Worm (Caenorhabditis elegans) whole organism, L1 larva: ENCODE measurements around the gene ekl-6.

ENCODE experiments used
- F16B12.6 ChIP-seq: fragments of 150-350 bp; optimal IDR thresholded peaks from 2 replicates; lab custom pipeline; 2014; ENCODE audit warnings: missing biosample characterization, missing genetic modification characterization
- ama-1 ChIP-seq: fragments of 150-350 bp; optimal IDR thresholded peaks from 2 replicates; lab custom pipeline; 2014
- ceh-82 ChIP-seq, 3 experiments: fragments of 150-350 bp in 1 of 3; sonication (generic microtip) in 2 of 3; optimal IDR thresholded peaks; 2 replicates each; lab custom pipeline; 2014 to 2017; ENCODE audit warnings: missing biosample characterization in 3 of 3, missing genetic modification characterization in 3 of 3
- dpl-1 ChIP-seq, 3 experiments: fragments of 150-350 bp in 2 of 3; sonication (generic microtip) in 1 of 3; optimal IDR thresholded peaks; 2 replicates each; lab custom pipeline; 2014 to 2017; ENCODE audit warnings: missing biosample characterization in 3 of 3, missing genetic modification characterization in 3 of 3, missing genetic modification reagents in 3 of 3
- efl-1 ChIP-seq, 4 experiments: fragments of 150-350 bp; optimal IDR thresholded peaks in 3 of 4; peaks in 1 of 4; 1 replicate in 1 of 4; 2 replicates in 3 of 4; lab custom pipeline; 2014; ENCODE audit warnings: missing biosample characterization in 2 of 4, missing genetic modification characterization in 2 of 4, missing genetic modification reagents in 2 of 4
- elt-3 ChIP-seq, 6 experiments: fragments of 150-350 bp in 1 of 6; sonication (generic microtip); optimal IDR thresholded peaks; 2 replicates each; lab custom pipeline; 2017 to 2018; ENCODE audit warnings: missing biosample characterization in 6 of 6, missing genetic modification characterization in 6 of 6, inconsistent platforms in 1 of 6
- fos-1 ChIP-seq: fragments of 150-350 bp; optimal IDR thresholded peaks from 2 replicates; lab custom pipeline; 2014; ENCODE audit warnings: missing biosample characterization, missing genetic modification characterization
- isw-1 ChIP-seq: fragments of 200-800 bp; sonication (Bioruptor generic); IDR thresholded peaks from 2 replicates; pipeline ENCODE4 v1.3.6; 2022; ENCODE audit warnings: missing genetic modification characterization, missing compliant biosample characterization
- lin-15B ChIP-seq: fragments of 150-350 bp; sonication (generic microtip); optimal IDR thresholded peaks from 3 replicates; lab custom pipeline; 2014; ENCODE audit warnings: missing biosample characterization, missing genetic modification characterization
- lin-35 ChIP-seq, 2 experiments: fragments of 150-350 bp; optimal IDR thresholded peaks; 2 replicates each; lab custom pipeline; 2014; ENCODE audit warnings: missing biosample characterization in 2 of 2, missing genetic modification characterization in 2 of 2, missing genetic modification reagents in 2 of 2
- lsy-2 ChIP-seq, 2 experiments: fragments of 150-350 bp; optimal IDR thresholded peaks; 2 replicates each; lab custom pipeline; 2014; ENCODE audit warnings: missing biosample characterization in 2 of 2, missing genetic modification characterization in 2 of 2
- mep-1 ChIP-seq: fragments of 150-350 bp; optimal IDR thresholded peaks from 2 replicates; lab custom pipeline; 2014; ENCODE audit warnings: missing biosample characterization, missing genetic modification characterization
- nhr-19 ChIP-seq: fragments of 200-800 bp; sonication (Bioruptor generic); conservative IDR thresholded peaks from 2 replicates; pipeline ENCODE4 v1.3.6; 2022; ENCODE audit warnings: missing genetic modification characterization, missing compliant biosample characterization
- nhr-237 ChIP-seq: fragments of 150-350 bp; optimal IDR thresholded peaks from 2 replicates; lab custom pipeline; 2014; ENCODE audit warnings: missing biosample characterization, missing genetic modification characterization
- nhr-47 ChIP-seq: sonication (generic microtip); optimal IDR thresholded peaks from 2 replicates; lab custom pipeline; 2016; ENCODE audit warnings: mild to moderate bottlenecking, missing genetic modification characterization, moderate library complexity, missing compliant biosample characterization
- nhr-71 ChIP-seq: sonication (generic microtip); optimal IDR thresholded peaks from 2 replicates; lab custom pipeline; 2016; ENCODE audit warnings: mild to moderate bottlenecking, missing genetic modification characterization, moderate library complexity, missing compliant biosample characterization
- nhr-85 ChIP-seq: sonication (generic microtip); peaks from one replicate; lab custom pipeline; 2016; ENCODE audit warnings: missing genetic modification characterization, inconsistent platforms, missing compliant biosample characterization
- rnt-1 ChIP-seq: sonication (generic microtip); optimal IDR thresholded peaks from 2 replicates; lab custom pipeline; 2016; ENCODE audit warnings: mild to moderate bottlenecking, missing genetic modification characterization, moderate library complexity, missing compliant biosample characterization
- snu-23 ChIP-seq: sonication (generic microtip); optimal IDR thresholded peaks from 2 replicates; lab custom pipeline; 2016; ENCODE audit warnings: missing genetic modification characterization, missing compliant biosample characterization
- sup-37 ChIP-seq: fragments of 200-800 bp; sonication (Bioruptor generic); optimal IDR thresholded peaks from 2 replicates; lab custom pipeline; 2018; ENCODE audit warnings: mild to moderate bottlenecking, missing genetic modification characterization, missing compliant biosample characterization
- unc-130 ChIP-seq: fragments of 150-350 bp; optimal IDR thresholded peaks from 2 replicates; lab custom pipeline; 2017; ENCODE audit warnings: missing biosample characterization, missing genetic modification characterization, inconsistent platforms
- unc-30 ChIP-seq: sonication (generic microtip); optimal IDR thresholded peaks from 2 replicates; lab custom pipeline; 2017; ENCODE audit warnings: missing biosample characterization, missing genetic modification characterization
- unc-86 ChIP-seq: sonication (generic microtip); optimal IDR thresholded peaks from 2 replicates; lab custom pipeline; 2016; ENCODE audit warnings: missing genetic modification characterization, missing compliant biosample characterization
- vab-15 ChIP-seq: sonication (generic microtip); optimal IDR thresholded peaks from 2 replicates; lab custom pipeline; 2017; ENCODE audit warnings: missing genotype, mild to moderate bottlenecking, missing genetic modification characterization, missing compliant biosample characterization
- xbp-1 ChIP-seq: sonication (generic microtip); optimal IDR thresholded peaks from 2 replicates; lab custom pipeline; 2016; ENCODE audit warnings: missing genetic modification characterization, missing compliant biosample characterization

The ekl-6 gene

ce11 chrIII:10114662-10115061 lies 50.5 kb downstream of the ekl-6 start, which contains the start of the genes ZK1128.1 and mett-10:
TSS of gene ZK1128.1 (minus strand) at chrIII:10114760.
TSS of gene mett-10 (plus strand) at chrIII:10115036.
- TF ChIP-seq nhr-237 (no peak), elt-3 (tag; optimal IDR thresholded peaks at IDR 0.05; lab: Kevin White, UChicago) (no peak), unc-86 (peak; percentile 9), nhr-85 (tag; lab: Kevin White, UChicago) (peak; percentile 25), xbp-1 (tag; lab: Kevin White, UChicago) (peak; percentile 12), dpl-1 (GFP tag; optimal IDR thresholded peaks at IDR 0.05; lab: Kevin White, UChicago) (peak; percentile 23 to 62 (median 41)), mep-1 (tag; lab: Kevin White, UChicago) (peak; percentile 23), F16B12.6 (peak; percentile 86), isw-1 (GFP tag; lab: Robert Waterston, UW) (0 out of 2 replicates have a peak, but pooled peaks have one; percentile 6), unc-30 (tag; lab: Kevin White, UChicago) (no peak), lin-35 (GFP tag; optimal IDR thresholded peaks at IDR 0.05; lab: Kevin White, UChicago) (peak; percentile 36 to 50), rnt-1 (tag; lab: Kevin White, UChicago) (peak; percentile 17), unc-130 (peak; percentile 63), nhr-19 (no peak), vab-15 (tag; lab: Kevin White, UChicago) (peak; percentile 19), lin-15B (tag; lab: Kevin White, UChicago) (peak; percentile 4), nhr-71 (peak; percentile 34), ama-1 (lab: Kevin White, UChicago) (no peak), snu-23 (GFP tag; lab: Kevin White, UChicago) (peak; percentile 46), lsy-2 (tag; optimal IDR thresholded peaks at IDR 0.05; lab: Kevin White, UChicago) (peak; percentile 46 to 67), nhr-47 (tag; lab: Kevin White, UChicago) (peak; percentile 31), sup-37 (GFP tag; lab: Kevin White, UChicago) (no peak), ceh-82 (tag; optimal IDR thresholded peaks at IDR 0.05; lab: Kevin White, UChicago) (peak in 1 of 3 experiments; percentile 17), efl-1 (optimal IDR thresholded peaks at IDR 0.05; lab: Kevin White, UChicago) (peak; percentile 39 to 48), efl-1 (GFP tag; optimal IDR thresholded peaks at IDR 0.05 in 1 of 2; lab: Kevin White, UChicago) (peak; percentile 62 to 94), fos-1 (tag; lab: Kevin White, UChicago) (no peak)
- TF ChIP-seq, all 84 proteins: peak for 18
